Fruit fly (Drosophila melanogaster) whole organism, pupa: ENCODE results near the gene Or10a.

ENCODE experiments used
- CG10348 ChIP-seq: fragments of 200-800 bp; sonication (Bioruptor generic); IDR thresholded peaks from 2 replicates; pipeline ENCODE4 v1.3.6; 2022; ENCODE audit warnings: missing biosample characterization, missing genetic modification characterization
- CG12605 ChIP-seq: fragments of 200-800 bp; sonication (Bioruptor generic); IDR thresholded peaks from 2 replicates; pipeline ENCODE4 v1.3.6; 2022; ENCODE audit warnings: missing biosample characterization, missing genetic modification characterization
- CG13204 ChIP-seq: fragments of 200-800 bp; sonication (Bioruptor generic); optimal IDR thresholded peaks from 2 replicates; lab custom pipeline; 2018; ENCODE audit warnings: missing biosample characterization, mild to moderate bottlenecking, missing genetic modification characterization, moderate library complexity
- CG14655 ChIP-seq: fragments of 200-800 bp; sonication (Bioruptor generic); optimal IDR thresholded peaks from 3 replicates; lab custom pipeline; 2017; ENCODE audit warnings: mild to moderate bottlenecking, missing biosample characterization, missing genetic modification reagents, missing genetic modification characterization
- CG15710 ChIP-seq: fragments of 200-800 bp; sonication (Bioruptor generic); optimal IDR thresholded peaks from 2 replicates; lab custom pipeline; 2018; ENCODE audit warnings: missing biosample characterization, mild to moderate bottlenecking, missing genetic modification characterization, moderate library complexity
- CG17806 ChIP-seq: fragments of 200-800 bp; sonication (Bioruptor generic); optimal IDR thresholded peaks from 2 replicates; lab custom pipeline; 2018; ENCODE audit warnings: missing biosample characterization, mild to moderate bottlenecking, missing genetic modification characterization, moderate library complexity
- CG32121 ChIP-seq: fragments of 200-800 bp; sonication (Bioruptor generic); IDR thresholded peaks from 2 replicates; pipeline ENCODE4 v1.3.6; 2022; ENCODE audit warnings: missing biosample characterization, missing genetic modification characterization
- CG34367 ChIP-seq: fragments of 200-800 bp; sonication (Bioruptor generic); optimal IDR thresholded peaks from 2 replicates; lab custom pipeline; 2018; ENCODE audit warnings: missing biosample characterization, mild to moderate bottlenecking, missing genetic modification characterization
- CG4496 ChIP-seq: fragments of 200-800 bp; sonication (Bioruptor generic); IDR thresholded peaks from 3 replicates; pipeline ENCODE4 v1.3.6; 2022; ENCODE audit warnings: missing biosample characterization, missing genetic modification characterization
- CG8159 ChIP-seq: fragments of 200-800 bp; sonication (Bioruptor generic); optimal IDR thresholded peaks from 3 replicates; lab custom pipeline; 2018; ENCODE audit warnings: missing biosample characterization, mild to moderate bottlenecking, missing genetic modification characterization, moderate library complexity
- CG8301 ChIP-seq: fragments of 200-800 bp; sonication (Bioruptor generic); optimal IDR thresholded peaks from 2 replicates; lab custom pipeline; 2018; ENCODE audit warnings: missing biosample characterization, mild to moderate bottlenecking, missing genetic modification characterization
- CG9948 ChIP-seq: fragments of 200-800 bp; sonication (Bioruptor generic); optimal IDR thresholded peaks from 2 replicates; lab custom pipeline; 2018; ENCODE audit warnings: missing biosample characterization, mild to moderate bottlenecking, missing genetic modification characterization, moderate library complexity
- D1 ChIP-seq: fragments of 200-800 bp; sonication (Bioruptor generic); optimal IDR thresholded peaks from 2 replicates; lab custom pipeline; 2018; ENCODE audit warnings: missing biosample characterization, mild to moderate bottlenecking, missing genetic modification characterization, moderate library complexity
- EcR ChIP-seq: fragments of 200-800 bp; sonication (Bioruptor generic); optimal IDR thresholded peaks from 3 replicates; lab custom pipeline; 2019; ENCODE audit warnings: missing biosample characterization, missing genetic modification characterization, mild to moderate bottlenecking, moderate library complexity, missing genetic modification reagents
- Ets98B ChIP-seq: fragments of 200-800 bp; sonication (Bioruptor generic); IDR thresholded peaks from 2 replicates; pipeline ENCODE4 v1.3.6; 2022; ENCODE audit warnings: missing biosample characterization, missing genetic modification characterization
- Pif1B ChIP-seq: fragments of 200-800 bp; sonication (Bioruptor generic); optimal IDR thresholded peaks from 3 replicates; lab custom pipeline; 2016; ENCODE audit warnings: missing biosample characterization, missing genetic modification characterization
- Snoo ChIP-seq: fragments of 200-800 bp; sonication (Bioruptor generic); optimal IDR thresholded peaks from 3 replicates; lab custom pipeline; 2017; ENCODE audit warnings: missing biosample characterization, mild to moderate bottlenecking, missing genetic modification characterization, inconsistent platforms
- fd96Ca ChIP-seq: fragments of 200-800 bp; sonication (Bioruptor generic); IDR thresholded peaks from 3 replicates; pipeline ENCODE4 v1.3.6; 2022; ENCODE audit warnings: missing biosample characterization, missing genetic modification characterization
- gl ChIP-seq: fragments of 200-800 bp; sonication (Bioruptor generic); optimal IDR thresholded peaks from 2 replicates; lab custom pipeline; 2018; ENCODE audit warnings: missing biosample characterization, mild to moderate bottlenecking, missing genetic modification characterization
- rn ChIP-seq: fragments of 200-800 bp; sonication (Bioruptor generic); IDR thresholded peaks from 2 replicates; pipeline ENCODE4 v1.3.6; 2022; ENCODE audit warnings: missing biosample characterization, missing genetic modification characterization

Or10a gene

DNA sequence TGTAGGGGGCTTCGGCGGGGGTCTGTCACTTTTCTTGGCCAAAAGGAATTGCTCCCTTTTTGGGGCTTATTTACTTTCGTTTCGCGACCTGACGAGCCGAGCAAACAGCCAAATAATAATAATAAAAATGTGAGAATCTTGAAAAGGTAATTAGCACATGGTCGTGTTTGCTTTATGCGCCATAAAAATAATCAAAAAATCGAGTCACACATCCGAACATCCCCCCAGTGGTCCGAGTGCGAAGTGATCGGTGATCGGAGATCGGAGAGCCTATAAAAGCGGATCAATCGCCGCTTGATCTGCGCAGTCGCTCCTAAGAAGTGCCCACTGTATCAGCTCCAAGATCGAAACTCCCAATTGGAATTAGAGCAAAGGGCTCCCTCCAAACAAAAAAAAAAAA lies 5.3 kb upstream of the Or10a start, which contains the start of gene Gs2:
Gs2 (plus strand) TSS at position 301 of the 400 bp plus-strand sequence.
- TF ChIP-seq EcR (GFP tag; lab: Kevin White, UChicago) (no peak), CG32121 (GFP tag; lab: Robert Waterston, UW) (no peak), CG15710 (tag; lab: Kevin White, UChicago) (no peak), rn (GFP tag; lab: Robert Waterston, UW) (no peak), Snoo (tag; lab: Kevin White, UChicago) (no peak), CG17806 (tag; lab: Kevin White, UChicago) (no peak), CG34367 (tag; lab: Kevin White, UChicago) (no peak), CG12605 (GFP tag; lab: Robert Waterston, UW) (no peak), Pif1B (GFP tag; lab: Kevin White, UChicago) (no peak), Ets98B (no peak), CG4496 (no peak), CG9948 (tag; lab: Kevin White, UChicago) (no peak), CG10348 (GFP tag; lab: Robert Waterston, UW) (no peak), CG13204 (GFP tag; lab: Kevin White, UChicago) (no peak), CG8301 (tag; lab: Kevin White, UChicago) (no peak)

dm6 chrX:11422071-11422470 lies 4.8 kb upstream of the Or10a start:
- TF ChIP-seq Snoo (tag; lab: Kevin White, UChicago) = peak; percentile 1
- no peak for TF ChIP-seq CG4496

dm6 chrX:11420752-11421396 lies 3.7 kb upstream of the Or10a start:
- TF ChIP-seq CG9948 (tag; lab: Kevin White, UChicago) (no peak), CG12605 (GFP tag; lab: Robert Waterston, UW) (no peak), CG32121 (GFP tag; lab: Robert Waterston, UW) (no peak), fd96Ca (GFP tag; lab: Robert Waterston, UW) (no peak), Snoo (tag; lab: Kevin White, UChicago) (no peak), Pif1B (GFP tag; lab: Kevin White, UChicago) (no peak), CG13204 (GFP tag; lab: Kevin White, UChicago) (no peak), Ets98B (no peak)

dm6 chrX:11419962-11420361 lies 2.7 kb upstream of the Or10a start:
- TF ChIP-seq Snoo (tag; lab: Kevin White, UChicago) = no peak
- no peak for TF ChIP-seq CG10348 (GFP tag; lab: Robert Waterston, UW)
- no peak for TF ChIP-seq gl (tag; lab: Kevin White, UChicago)
- TF ChIP-seq CG14655 (GFP tag; lab: Kevin White, UChicago) = no peak
- no peak for TF ChIP-seq CG13204 (GFP tag; lab: Kevin White, UChicago)
- no peak for TF ChIP-seq CG12605 (GFP tag; lab: Robert Waterston, UW)
- no peak for TF ChIP-seq D1
- no peak for TF ChIP-seq CG17806 (tag; lab: Kevin White, UChicago)
- no peak for TF ChIP-seq Ets98B
- TF ChIP-seq CG8159 (tag; lab: Kevin White, UChicago) = no peak

dm6 chrX:11419212-11419611 lies 2.0 kb upstream of the Or10a start:
- no peak for TF ChIP-seq gl (tag; lab: Kevin White, UChicago)
- TF ChIP-seq EcR (GFP tag; lab: Kevin White, UChicago) = no peak
- TF ChIP-seq CG12605 (GFP tag; lab: Robert Waterston, UW) = no peak
- 0 out of 3 replicates have a peak, but pooled peaks have one; percentile 20 for TF ChIP-seq CG4496
- TF ChIP-seq Pif1B (GFP tag; lab: Kevin White, UChicago) = no peak
- TF ChIP-seq CG14655 (GFP tag; lab: Kevin White, UChicago) = peak; percentile 39
- TF ChIP-seq Ets98B = 0 out of 2 replicates have a peak, but pooled peaks have one; percentile 10
- TF ChIP-seq Snoo (tag; lab: Kevin White, UChicago) = no peak
- peak; percentile 29; the same call in 1 of the 3 replicates for TF ChIP-seq fd96Ca (GFP tag; lab: Robert Waterston, UW)

dm6 chrX:11413090-11413489 lies 4.1 kb downstream of the Or10a start, which contains the start of gene Gr10b:
Gene Gr10b (minus strand): TSS chrX:11413190.
- TF ChIP-seq CG12605 (GFP tag; lab: Robert Waterston, UW) (no peak), CG34367 (tag; lab: Kevin White, UChicago) (no peak)

dm6 chrX:11409647-11410046 lies 7.6 kb downstream of the Or10a start, which contains the start of gene CG15196:
Gene CG15196 (plus strand): TSS chrX:11409947.
- no peak for TF ChIP-seq CG15710 (tag; lab: Kevin White, UChicago)
- no peak for TF ChIP-seq CG9948 (tag; lab: Kevin White, UChicago)
- TF ChIP-seq Snoo (tag; lab: Kevin White, UChicago) = no peak
- no peak for TF ChIP-seq CG17806 (tag; lab: Kevin White, UChicago)
- no peak for TF ChIP-seq Pif1B (GFP tag; lab: Kevin White, UChicago)
- TF ChIP-seq CG12605 (GFP tag; lab: Robert Waterston, UW) = no peak
- no peak for TF ChIP-seq CG4496
- no peak for TF ChIP-seq CG8301 (tag; lab: Kevin White, UChicago)
- no peak for TF ChIP-seq CG13204 (GFP tag; lab: Kevin White, UChicago)
- TF ChIP-seq CG8159 (tag; lab: Kevin White, UChicago) = no peak
- no peak for TF ChIP-seq CG34367 (tag; lab: Kevin White, UChicago)
- no peak for TF ChIP-seq fd96Ca (GFP tag; lab: Robert Waterston, UW)
- TF ChIP-seq rn (GFP tag; lab: Robert Waterston, UW) = no peak
